Fruit fly (Drosophila melanogaster): ENCODE data around the gene Tango6.
A peak's percentile ranks its signal among the peaks of the same experiment; 100 is the strongest.

Gene Tango6

dm6 chr2L:18957142-18957674 lies 11.6 kb upstream of the Tango6 start, which contains the start of gene Bhmt (continued):
- TF ChIP-seq CoRest (tag; optimal IDR thresholded peaks at IDR 0.05) (peak; percentile 76), dpn (GFP tag; optimal IDR thresholded peaks at IDR 0.05) (peak in 1 of 2 experiments; percentile 62), sob (GFP tag; IDR thresholded peaks at IDR 0.05) (peak; percentile 70), Doc3 (GFP tag; IDR thresholded peaks at IDR 0.05; ENCODE audit: partially characterized antibody) (no peak), CG7372 (GFP tag; IDR thresholded peaks at IDR 0.05) (peak; percentile 40; the same call in 1 of the 2 replicates), CG2712 (tag; optimal IDR thresholded peaks at IDR 0.05) (peak; percentile 79), esg (GFP tag; conservative IDR thresholded peaks at IDR 0.05) (0 out of 2 replicates have a peak, but pooled peaks have one; percentile 13), CG10543 (GFP tag; optimal IDR thresholded peaks at IDR 0.05) (peak; percentile 76), ranshi (GFP tag; IDR thresholded peaks at IDR 0.05) (peak; percentile 73), crp (GFP tag; optimal IDR thresholded peaks at IDR 0.05) (peak in 1 of 2 experiments; percentile 77), Rfx (GFP tag; IDR thresholded peaks at IDR 0.05) (peak; percentile 86), abd-A (tag; optimal IDR thresholded peaks at IDR 0.05) (no peak), HmgZ (tag; optimal IDR thresholded peaks at IDR 0.05) (peak; percentile 53), seq (GFP tag; IDR thresholded peaks at IDR 0.05) (peak; percentile 64), CG33213 (GFP tag; optimal IDR thresholded peaks at IDR 0.05) (no peak), Deaf1 (tag; optimal IDR thresholded peaks at IDR 0.05) (no peak), CG1024 (GFP tag; IDR thresholded peaks at IDR 0.05) (peak; percentile 42; the same call in 1 of the 2 replicates), Adf1 (GFP tag; IDR thresholded peaks at IDR 0.05) (peak; percentile 52; the same call in 1 of the 2 replicates), row (GFP tag; IDR thresholded peaks at IDR 0.05) (peak; percentile 83), Sry-δ (GFP tag; optimal IDR thresholded peaks at IDR 0.05) (no peak), Hr51 (GFP tag; optimal IDR thresholded peaks at IDR 0.05) (no peak), CG14050 (GFP tag; IDR thresholded peaks at IDR 0.05) (peak; percentile 31; the same call in 1 of the 3 replicates), Max (GFP tag; optimal IDR thresholded peaks at IDR 0.05) (peak; percentile 20), gcm (GFP tag; optimal IDR thresholded peaks at IDR 0.05) (peak; percentile 25), Atf6 (GFP tag; IDR thresholded peaks at IDR 0.05) (peak; percentile 73), p53 (GFP tag; optimal IDR thresholded peaks at IDR 0.05) (no peak), CG15601 (tag; optimal IDR thresholded peaks at IDR 0.05) (peak; percentile 44), CG7556 (GFP tag; optimal IDR thresholded peaks at IDR 0.05) (peak; percentile 74), Taf1 (GFP tag; IDR thresholded peaks at IDR 0.05) (peak; percentile 33; the same call in 1 of the 2 replicates), ewg (GFP tag; optimal IDR thresholded peaks at IDR 0.05) (no peak), CG4328 (GFP tag; optimal IDR thresholded peaks at IDR 0.05) (peak; percentile 0), dmrt11E (tag; optimal IDR thresholded peaks at IDR 0.05) (peak; percentile 9), PHDP (tag; optimal IDR thresholded peaks at IDR 0.05) (peak; percentile 80), CG6813 (GFP tag; optimal IDR thresholded peaks at IDR 0.05) (peak; percentile 60), scrt (GFP tag; optimal IDR thresholded peaks at IDR 0.05) (peak; percentile 66), wek (GFP tag; optimal IDR thresholded peaks at IDR 0.05) (no peak), lmd (GFP tag; IDR thresholded peaks at IDR 0.05) (peak; percentile 77), kni (GFP tag; optimal IDR thresholded peaks at IDR 0.05) (no peak), MTF-1 (GFP tag; optimal IDR thresholded peaks at IDR 0.05; ENCODE audit: borderline replicate concordance) (peak; percentile 27), CG10654 (GFP tag; optimal IDR thresholded peaks at IDR 0.05) (peak; percentile 52), CrebB (tag; optimal IDR thresholded peaks at IDR 0.05) (peak; percentile 38), prd (optimal IDR thresholded peaks at IDR 0.05) (no peak), prd (GFP tag; IDR thresholded peaks at IDR 0.05) (peak; percentile 66), fd96Cb (tag; optimal IDR thresholded peaks at IDR 0.05) (peak; percentile 48), CG4854 (GFP tag; optimal IDR thresholded peaks at IDR 0.05) (no peak), D (optimal IDR thresholded peaks at IDR 0.05) (no peak), D (GFP tag; optimal IDR thresholded peaks at IDR 0.05) (peak; percentile 5), dan (GFP tag; IDR thresholded peaks at IDR 0.05) (no peak), cg (GFP tag; optimal IDR thresholded peaks at IDR 0.05) (peak; percentile 24), schlank (tag; optimal IDR thresholded peaks at IDR 0.05) (peak; percentile 15)
